Fruit fly (Drosophila melanogaster): ENCODE measurements around the gene Sec23.

Gene Sec23

dm6 chr3R:5648569-5649476, at the start of gene Sec23, which contains the start of gene MTA1-like:
Sec23 (plus strand) TSS chr3R:5649065.
MTA1-like (minus strand) TSS chr3R:5648738.
- TF ChIP-seq CG4496 (GFP tag; IDR thresholded peaks at IDR 0.05) (peak; percentile 47; the same call in 1 of the 3 replicates), CG13204 (GFP tag; optimal IDR thresholded peaks at IDR 0.05) (no peak), Snoo (tag; optimal IDR thresholded peaks at IDR 0.05) (peak; percentile 39), CG8301 (tag; optimal IDR thresholded peaks at IDR 0.05) (peak; percentile 9), CG32121 (GFP tag; IDR thresholded peaks at IDR 0.05) (no peak), gl (tag; optimal IDR thresholded peaks at IDR 0.05) (no peak), CG10348 (GFP tag; IDR thresholded peaks at IDR 0.05) (no peak), D1 (tag; optimal IDR thresholded peaks at IDR 0.05) (no peak), fd96Ca (GFP tag; IDR thresholded peaks at IDR 0.05) (peak; percentile 13; the same call in 2 of the 3 replicates), CG14655 (GFP tag; optimal IDR thresholded peaks at IDR 0.05) (no peak), Pif1B (GFP tag; optimal IDR thresholded peaks at IDR 0.05) (peak; percentile 61), rn (GFP tag; IDR thresholded peaks at IDR 0.05) (no peak), CG34367 (tag; optimal IDR thresholded peaks at IDR 0.05) (no peak), Ets98B (GFP tag; IDR thresholded peaks at IDR 0.05) (no peak; the same call in 1 of the 2 replicates), CG15710 (tag; optimal IDR thresholded peaks at IDR 0.05) (peak; percentile 44), CG8159 (tag; optimal IDR thresholded peaks at IDR 0.05) (peak; percentile 63), CG12605 (GFP tag; IDR thresholded peaks at IDR 0.05) (no peak), Pif1A (GFP tag; optimal IDR thresholded peaks at IDR 0.05) (peak; percentile 43), CG9948 (tag; optimal IDR thresholded peaks at IDR 0.05) (peak; percentile 33), CG17806 (tag; optimal IDR thresholded peaks at IDR 0.05) (peak; percentile 22), EcR (GFP tag; optimal IDR thresholded peaks at IDR 0.05) (no peak)

DNA sequence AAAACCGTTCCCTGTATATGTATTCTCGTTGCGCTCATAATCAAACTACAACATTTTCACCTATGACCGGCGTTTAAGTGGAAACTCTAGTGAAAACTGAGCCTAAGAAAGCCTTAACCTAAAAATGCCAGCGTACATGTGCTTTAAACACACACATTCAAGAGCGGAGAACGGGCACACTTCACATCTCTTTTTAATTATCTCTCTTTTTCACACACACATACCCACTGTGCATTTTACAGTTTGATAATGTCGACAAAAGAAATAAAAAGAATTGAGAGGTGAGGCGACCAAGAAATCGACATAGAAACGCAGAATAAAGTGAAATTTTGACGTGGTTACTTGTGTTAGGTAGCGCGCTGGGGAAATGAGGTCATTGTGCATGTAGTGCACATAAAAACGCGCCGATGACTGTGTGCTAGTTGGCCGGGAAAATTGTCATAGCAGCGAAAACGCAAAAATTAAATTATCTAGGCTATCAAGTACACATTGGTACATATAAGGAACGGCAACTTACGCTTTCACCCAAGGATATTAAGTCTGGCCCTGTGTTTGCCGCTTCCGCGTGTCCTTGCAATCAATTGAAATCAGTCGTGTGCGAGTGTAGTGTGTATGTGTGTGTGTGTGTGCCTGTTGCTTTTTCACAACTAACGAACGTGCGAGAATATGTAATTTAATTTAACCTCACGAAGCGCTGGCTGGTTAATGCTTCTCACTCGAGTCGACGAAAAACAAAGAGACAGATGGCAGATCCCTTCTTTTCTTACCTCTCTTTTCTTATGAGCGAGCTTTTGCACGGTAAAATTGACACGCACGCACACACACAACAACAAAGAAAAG, 49.1 kb upstream of the Sec23 start:
- no peak for TF ChIP-seq CG17806 (tag; optimal IDR thresholded peaks at IDR 0.05)
- no peak for TF ChIP-seq rn (GFP tag; IDR thresholded peaks at IDR 0.05)
- TF ChIP-seq CG8301 (tag; optimal IDR thresholded peaks at IDR 0.05), result no peak
- TF ChIP-seq CG13204 (GFP tag; optimal IDR thresholded peaks at IDR 0.05), result no peak
- no peak for TF ChIP-seq CG10348 (GFP tag; IDR thresholded peaks at IDR 0.05)
- TF ChIP-seq Ets98B (GFP tag; IDR thresholded peaks at IDR 0.05), result no peak
- no peak for TF ChIP-seq CG34367 (tag; optimal IDR thresholded peaks at IDR 0.05)
- TF ChIP-seq CG32121 (GFP tag; IDR thresholded peaks at IDR 0.05), result no peak
- no peak for TF ChIP-seq CG12605 (GFP tag; IDR thresholded peaks at IDR 0.05)
- no peak for TF ChIP-seq Pif1A (GFP tag; optimal IDR thresholded peaks at IDR 0.05)
- TF ChIP-seq CG15710 (tag; optimal IDR thresholded peaks at IDR 0.05), result no peak
- TF ChIP-seq Pif1B (GFP tag; optimal IDR thresholded peaks at IDR 0.05), result no peak
- no peak for TF ChIP-seq CG8159 (tag; optimal IDR thresholded peaks at IDR 0.05)
- TF ChIP-seq fd96Ca (GFP tag; IDR thresholded peaks at IDR 0.05), result no peak
- no peak for TF ChIP-seq gl (tag; optimal IDR thresholded peaks at IDR 0.05)
- no peak for TF ChIP-seq CG14655 (GFP tag; optimal IDR thresholded peaks at IDR 0.05)
- no peak for TF ChIP-seq EcR (GFP tag; optimal IDR thresholded peaks at IDR 0.05)
- TF ChIP-seq CG9948 (tag; optimal IDR thresholded peaks at IDR 0.05), result no peak

DNA sequence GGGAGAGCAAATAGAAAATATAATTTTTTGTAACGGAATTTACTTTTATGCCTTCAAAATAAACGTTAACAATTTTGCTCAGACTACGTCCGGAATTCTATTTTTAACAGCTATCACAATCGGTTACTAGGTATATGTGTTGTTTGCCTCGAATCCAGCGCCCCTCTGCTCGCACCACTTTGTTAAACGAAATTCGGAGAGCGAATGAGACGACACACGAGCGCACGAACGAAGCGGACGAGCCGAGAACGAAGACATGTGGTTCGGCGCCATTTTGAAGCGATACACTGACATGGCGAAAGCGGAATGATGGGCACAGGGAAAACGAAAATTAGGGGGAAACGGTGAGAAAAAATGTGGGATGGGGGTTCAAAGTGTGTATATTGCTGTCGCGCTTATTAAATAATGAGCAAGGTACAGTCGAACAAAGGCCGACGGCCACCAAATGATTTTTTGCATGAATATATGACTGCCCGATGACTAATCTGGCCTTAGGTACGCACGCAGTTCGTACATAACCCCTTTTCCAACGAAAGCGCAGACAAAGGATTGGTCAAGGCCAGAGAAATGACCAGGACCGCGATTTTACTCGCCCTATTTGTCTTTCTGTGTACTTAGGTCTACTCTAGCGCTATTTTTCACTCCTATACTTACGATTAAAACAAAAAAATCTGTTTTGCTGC, 48.4 kb upstream of the Sec23 start:
- TF ChIP-seq CG34367 (tag; optimal IDR thresholded peaks at IDR 0.05) (peak; percentile 9), rn (GFP tag; IDR thresholded peaks at IDR 0.05) (no peak), EcR (GFP tag; optimal IDR thresholded peaks at IDR 0.05) (peak; percentile 54)

dm6 chr3R:5601044-5601523, 47.8 kb upstream of the Sec23 start, which contains the start of the genes kra and SecS:
kra (minus strand) TSS chr3R:5601136.
SecS (plus strand) TSS chr3R:5601433.
- TF ChIP-seq CG34367 (tag; optimal IDR thresholded peaks at IDR 0.05) (peak; percentile 11), CG17806 (tag; optimal IDR thresholded peaks at IDR 0.05) (peak; percentile 29), CG8159 (tag; optimal IDR thresholded peaks at IDR 0.05) (peak; percentile 32), Snoo (tag; optimal IDR thresholded peaks at IDR 0.05) (peak; percentile 35), EcR (GFP tag; optimal IDR thresholded peaks at IDR 0.05) (no peak), CG8301 (tag; optimal IDR thresholded peaks at IDR 0.05) (peak; percentile 11), CG9948 (tag; optimal IDR thresholded peaks at IDR 0.05) (peak; percentile 40), CG4496 (GFP tag; IDR thresholded peaks at IDR 0.05) (no peak), CG15710 (tag; optimal IDR thresholded peaks at IDR 0.05) (peak; percentile 38)

- no peak for TF ChIP-seq CG10348 (GFP tag; IDR thresholded peaks at IDR 0.05)
- TF ChIP-seq CG9948 (tag; optimal IDR thresholded peaks at IDR 0.05), result peak; percentile 39
- TF ChIP-seq fd96Ca (GFP tag; IDR thresholded peaks at IDR 0.05), result peak; percentile 73
- no peak for TF ChIP-seq EcR (GFP tag; optimal IDR thresholded peaks at IDR 0.05)
- peak; percentile 62; the same call in 1 of the 2 replicates for TF ChIP-seq CG32121 (GFP tag; IDR thresholded peaks at IDR 0.05)
- no peak for TF ChIP-seq CG8301 (tag; optimal IDR thresholded peaks at IDR 0.05)
- no peak for TF ChIP-seq CG13204 (GFP tag; optimal IDR thresholded peaks at IDR 0.05)
- no peak for TF ChIP-seq gl (tag; optimal IDR thresholded peaks at IDR 0.05)
- TF ChIP-seq Snoo (tag; optimal IDR thresholded peaks at IDR 0.05), result peak; percentile 40
- TF ChIP-seq D1 (tag; optimal IDR thresholded peaks at IDR 0.05), result no peak
- no peak for TF ChIP-seq rn (GFP tag; IDR thresholded peaks at IDR 0.05)
- TF ChIP-seq Ets98B (GFP tag; IDR thresholded peaks at IDR 0.05), result peak; percentile 69
- TF ChIP-seq Pif1B (GFP tag; optimal IDR thresholded peaks at IDR 0.05), result no peak
- TF ChIP-seq CG34367 (tag; optimal IDR thresholded peaks at IDR 0.05), result no peak
- peak; percentile 55 for TF ChIP-seq CG17806 (tag; optimal IDR thresholded peaks at IDR 0.05)
- TF ChIP-seq CG8159 (tag; optimal IDR thresholded peaks at IDR 0.05), result peak; percentile 66
- TF ChIP-seq Pif1A (GFP tag; optimal IDR thresholded peaks at IDR 0.05), result no peak
- no peak for TF ChIP-seq CG14655 (GFP tag; optimal IDR thresholded peaks at IDR 0.05)
- peak; percentile 58; the same call in 1 of the 3 replicates for TF ChIP-seq CG4496 (GFP tag; IDR thresholded peaks at IDR 0.05)
- peak; percentile 54 for TF ChIP-seq CG15710 (tag; optimal IDR thresholded peaks at IDR 0.05)
- TF ChIP-seq CG12605 (GFP tag; IDR thresholded peaks at IDR 0.05), result no peak
Observed at dm6 chr3R:5606477-5606876, 42.4 kb upstream of the Sec23 start, which contains the start of gene asl. asl (minus strand) TSS chr3R:5606543.
